Fruit fly (Drosophila melanogaster) whole organism, wandering third instar larva: Measurements from ENCODE around the gene CG7840.

Experiments
- Abd-B ChIP-seq: fragments of >200 bp; optimal IDR thresholded peaks from 2 replicates; lab custom pipeline; 2017; ENCODE audit warnings: missing biosample characterization, missing genetic modification characterization
- CG32264 ChIP-seq: fragments of 200-800 bp; sonication (Bioruptor generic); optimal IDR thresholded peaks from 2 replicates; lab custom pipeline; 2016; ENCODE audit warnings: missing biosample characterization, missing genetic modification characterization
- Myc ChIP-seq: fragments of >200 bp; optimal IDR thresholded peaks from 2 replicates; lab custom pipeline; 2017
- OdsH ChIP-seq: fragments of 200-800 bp; sonication (Bioruptor generic); optimal IDR thresholded peaks from 2 replicates; lab custom pipeline; 2016; ENCODE audit warnings: missing biosample characterization, mild to moderate bottlenecking, missing genetic modification characterization
- Rel ChIP-seq, 2 experiments: fragments of 200-800 bp; sonication (Bioruptor generic) in 1 of 2; optimal IDR thresholded peaks; 2 replicates in 1 of 2; 3 replicates in 1 of 2; lab custom pipeline; 2016 to 2019; ENCODE audit warnings: mild to moderate bottlenecking in 2 of 2, missing biosample characterization in 2 of 2, missing genetic modification characterization in 2 of 2, moderate library complexity in 1 of 2
- h ChIP-seq: fragments of 200-800 bp; sonication (Bioruptor generic); optimal IDR thresholded peaks from 3 replicates; lab custom pipeline; 2016; ENCODE audit warnings: missing biosample characterization, mild to moderate bottlenecking, missing genetic modification characterization
- pan ChIP-seq: fragments of >200 bp; optimal IDR thresholded peaks from 2 replicates; lab custom pipeline; 2017

- no peak for TF ChIP-seq pan (lab: Kevin White, UChicago)
- TF ChIP-seq Rel (GFP tag; optimal IDR thresholded peaks at IDR 0.05; lab: Kevin White, UChicago): no peak
- TF ChIP-seq Rel (tag; optimal IDR thresholded peaks at IDR 0.05; lab: Kevin White, UChicago): no peak
- no peak for TF ChIP-seq OdsH (GFP tag; lab: Kevin White, UChicago)
- TF ChIP-seq Myc: no peak
- TF ChIP-seq h (GFP tag; lab: Kevin White, UChicago): no peak
- no peak for TF ChIP-seq CG32264 (GFP tag; lab: Kevin White, UChicago)
- TF ChIP-seq Abd-B (GFP tag; lab: Kevin White, UChicago): no peak
Measured at dm6 chr2L:8296395-8296794, 9.0 kb upstream of the CG7840 start.
